Worm (Caenorhabditis elegans): Measurements from ENCODE around the gene ZC15.5.
"Not testable (repeated sequence)": the region's sequence is repeated elsewhere in the genome, so short reads cannot be mapped to it uniquely, and the experiment has no call there.

- TF ChIP-seq C06A6.2 (GFP tag; conservative IDR thresholded peaks at IDR 0.05); snpc-3.4 (tag; optimal IDR thresholded peaks at IDR 0.05); tbx-9 (tag; optimal IDR thresholded peaks at IDR 0.05; ENCODE audit: borderline replicate concordance); dpl-1 (GFP tag; optimal IDR thresholded peaks at IDR 0.05); T26A5.8 (tag; optimal IDR thresholded peaks at IDR 0.05); unc-62 (GFP tag; optimal IDR thresholded peaks at IDR 0.05); ceh-79 (tag; optimal IDR thresholded peaks at IDR 0.05); ets-4 (GFP tag; optimal IDR thresholded peaks at IDR 0.05); nhr-90 (tag; optimal IDR thresholded peaks at IDR 0.05); ztf-25 (GFP tag; IDR thresholded peaks at IDR 0.05); ztf-22 (GFP tag; optimal IDR thresholded peaks at IDR 0.05); nhr-27 (tag; optimal IDR thresholded peaks at IDR 0.05): not testable (repeated sequence)
Observed at ce11 chrV:20303288-20303687, 5.5 kb downstream of the ZC15.5 start, which contains the start of gene ZC15.3.

Data from whole organism, young adult.